Fruit fly (Drosophila melanogaster) whole organism, adult: ENCODE data around the gene Polr2A.

Experiments used
- CG11617 ChIP-seq: fragments of 200-800 bp; sonication (Bioruptor generic); optimal IDR thresholded peaks from 2 replicates; lab custom pipeline; 2017; ENCODE audit warnings: mild to moderate bottlenecking, missing biosample characterization, missing genetic modification reagents, missing genetic modification characterization
- CG12768 ChIP-seq: fragments of 200-800 bp; sonication (Bioruptor generic); optimal IDR thresholded peaks from 2 replicates; lab custom pipeline; 2017; ENCODE audit warnings: missing biosample characterization, missing genetic modification characterization, mild to moderate bottlenecking, moderate library complexity, missing genetic modification reagents
- CG14711 ChIP-seq: fragments of 200-800 bp; sonication (Bioruptor generic); optimal IDR thresholded peaks from 2 replicates; lab custom pipeline; 2018; ENCODE audit warnings: missing biosample characterization, mild to moderate bottlenecking, missing genetic modification characterization, moderate library complexity
- CG1620 ChIP-seq: fragments of 200-800 bp; sonication (Bioruptor generic); optimal IDR thresholded peaks from 2 replicates; lab custom pipeline; 2016; ENCODE audit warnings: missing biosample characterization, missing genetic modification characterization
- CG33017 ChIP-seq: fragments of 200-800 bp; sonication (Bioruptor generic); optimal IDR thresholded peaks from 2 replicates; lab custom pipeline; 2018; ENCODE audit warnings: missing biosample characterization, mild to moderate bottlenecking, missing genetic modification characterization, moderate library complexity
- CG5204 ChIP-seq: fragments of 200-800 bp; sonication (Bioruptor generic); optimal IDR thresholded peaks from 2 replicates; lab custom pipeline; 2016; ENCODE audit warnings: missing biosample characterization, missing genetic modification characterization
- CG7045 ChIP-seq: fragments of 200-800 bp; sonication (Bioruptor generic); optimal IDR thresholded peaks from 2 replicates; lab custom pipeline; 2017; ENCODE audit warnings: missing biosample characterization, mild to moderate bottlenecking, missing genetic modification characterization
- CG7101 ChIP-seq: fragments of 200-800 bp; sonication (Bioruptor generic); optimal IDR thresholded peaks from 2 replicates; lab custom pipeline; 2018; ENCODE audit warnings: missing biosample characterization, mild to moderate bottlenecking, missing genetic modification characterization, moderate library complexity
- Clk ChIP-seq: fragments of 200-800 bp; sonication (Bioruptor generic); optimal IDR thresholded peaks from 2 replicates; lab custom pipeline; 2017; ENCODE audit warnings: missing biosample characterization, missing genetic modification characterization
- Crg-1 ChIP-seq: fragments of 200-800 bp; sonication (Bioruptor generic); optimal IDR thresholded peaks from 2 replicates; lab custom pipeline; 2016; ENCODE audit warnings: missing biosample characterization, missing genetic modification characterization
- Hr96 ChIP-seq: fragments of 200-800 bp; sonication (Bioruptor generic); optimal IDR thresholded peaks from 2 replicates; lab custom pipeline; 2016; ENCODE audit warnings: missing biosample characterization, missing genetic modification characterization
- Mnt ChIP-seq: fragments of 200-800 bp; sonication (Bioruptor generic); optimal IDR thresholded peaks from 2 replicates; lab custom pipeline; 2016; ENCODE audit warnings: missing biosample characterization, mild to moderate bottlenecking, missing genetic modification characterization
- bab1 ChIP-seq: fragments of 200-800 bp; sonication (Bioruptor generic); optimal IDR thresholded peaks from 3 replicates; lab custom pipeline; 2019; ENCODE audit warnings: missing biosample characterization, mild to moderate bottlenecking, missing genetic modification characterization, moderate library complexity
- cic ChIP-seq: fragments of 200-800 bp; sonication (Bioruptor generic); optimal IDR thresholded peaks from 2 replicates; lab custom pipeline; 2017; ENCODE audit warnings: missing biosample characterization, mild to moderate bottlenecking, missing genetic modification characterization, moderate library complexity
- cnc ChIP-seq, 2 experiments: fragments of >200 bp; optimal IDR thresholded peaks; 2 replicates each; lab custom pipeline; 2017
- kay ChIP-seq: fragments of 200-800 bp; sonication (Bioruptor generic); peaks from one replicate; lab custom pipeline; 2016; ENCODE audit warnings: missing biosample characterization, missing genetic modification characterization, borderline replicate concordance
- ovo ChIP-seq: fragments of 200-800 bp; sonication (Bioruptor generic); optimal IDR thresholded peaks from 2 replicates; lab custom pipeline; 2016; ENCODE audit warnings: missing biosample characterization, missing genetic modification characterization
- pad ChIP-seq: fragments of 200-800 bp; sonication (Bioruptor generic); optimal IDR thresholded peaks from 3 replicates; lab custom pipeline; 2017; ENCODE audit warnings: missing biosample characterization, missing genetic modification characterization, mild to moderate bottlenecking, moderate library complexity, missing genetic modification reagents
- tj ChIP-seq: fragments of 200-800 bp; sonication (Bioruptor generic); optimal IDR thresholded peaks from 3 replicates; lab custom pipeline; 2017; ENCODE audit warnings: missing biosample characterization, mild to moderate bottlenecking, missing genetic modification characterization, moderate library complexity
- toe ChIP-seq: fragments of 200-800 bp; sonication (Bioruptor generic); optimal IDR thresholded peaks from 2 replicates; lab custom pipeline; 2016; ENCODE audit warnings: missing biosample characterization, missing genetic modification characterization

Polr2A gene

dm6 chrX:11559728-11560724 is 10.1 kb downstream of the Polr2A start:
- TF ChIP-seq CG12768 (GFP tag; lab: Kevin White, UChicago): peak; percentile 91
- peak; percentile 85 for TF ChIP-seq CG14711 (tag; lab: Kevin White, UChicago)
- peak; percentile 89 for TF ChIP-seq pad (GFP tag; lab: Kevin White, UChicago)
- TF ChIP-seq CG5204 (GFP tag; lab: Kevin White, UChicago): no peak
- peak; percentile 75 for TF ChIP-seq toe (GFP tag; lab: Kevin White, UChicago)
- peak; percentile 87 for TF ChIP-seq Crg-1 (GFP tag; lab: Kevin White, UChicago)
- TF ChIP-seq CG11617 (GFP tag; lab: Kevin White, UChicago): peak; percentile 99
- peak; percentile 79 for TF ChIP-seq Clk (GFP tag; lab: Kevin White, UChicago)
- peak; percentile 74 for TF ChIP-seq CG1620
- TF ChIP-seq CG7045 (GFP tag; lab: Kevin White, UChicago): peak; percentile 88
- peak; percentile 88 for TF ChIP-seq tj
- peak; percentile 91 for TF ChIP-seq CG33017 (tag; lab: Kevin White, UChicago)
- TF ChIP-seq kay (GFP tag; lab: Kevin White, UChicago): peak; percentile 95
- peak; percentile 80 for TF ChIP-seq cic
- TF ChIP-seq ovo (GFP tag; lab: Kevin White, UChicago): peak; percentile 82
- TF ChIP-seq Mnt (GFP tag; lab: Kevin White, UChicago): peak; percentile 66
- TF ChIP-seq CG7101 (tag; lab: Kevin White, UChicago): peak; percentile 96
- no peak for TF ChIP-seq cnc (optimal IDR thresholded peaks at IDR 0.05; lab: Kevin White, UChicago)
- TF ChIP-seq bab1 (GFP tag; lab: Kevin White, UChicago): peak; percentile 95
- TF ChIP-seq Hr96 (GFP tag; lab: Kevin White, UChicago): no peak

dm6 chrX:11558389-11558908 is 11.7 kb downstream of the Polr2A start, which contains the start of gene CG1572:
CG1572 (minus strand) TSS chrX:11558654.
- no peak for TF ChIP-seq pad (GFP tag; lab: Kevin White, UChicago)
- no peak for TF ChIP-seq Hr96 (GFP tag; lab: Kevin White, UChicago)
- peak; percentile 42 for TF ChIP-seq tj
- TF ChIP-seq ovo (GFP tag; lab: Kevin White, UChicago): no peak
- TF ChIP-seq CG1620: no peak
- no peak for TF ChIP-seq CG7045 (GFP tag; lab: Kevin White, UChicago)
- no peak for TF ChIP-seq CG12768 (GFP tag; lab: Kevin White, UChicago)
- no peak for TF ChIP-seq CG7101 (tag; lab: Kevin White, UChicago)
- no peak for TF ChIP-seq kay (GFP tag; lab: Kevin White, UChicago)
- TF ChIP-seq cnc (optimal IDR thresholded peaks at IDR 0.05; lab: Kevin White, UChicago): no peak
- peak; percentile 37 for TF ChIP-seq cic
- TF ChIP-seq bab1 (GFP tag; lab: Kevin White, UChicago): peak; percentile 16
- TF ChIP-seq Clk (GFP tag; lab: Kevin White, UChicago): no peak
- no peak for TF ChIP-seq CG5204 (GFP tag; lab: Kevin White, UChicago)
- no peak for TF ChIP-seq Crg-1 (GFP tag; lab: Kevin White, UChicago)
- TF ChIP-seq CG14711 (tag; lab: Kevin White, UChicago): no peak
- no peak for TF ChIP-seq toe (GFP tag; lab: Kevin White, UChicago)
- TF ChIP-seq Mnt (GFP tag; lab: Kevin White, UChicago): peak; percentile 77
- TF ChIP-seq CG33017 (tag; lab: Kevin White, UChicago): no peak
- TF ChIP-seq CG11617 (GFP tag; lab: Kevin White, UChicago): peak; percentile 18

- TF ChIP-seq toe (GFP tag; lab: Kevin White, UChicago) (no peak), CG7045 (GFP tag; lab: Kevin White, UChicago) (no peak), Clk (GFP tag; lab: Kevin White, UChicago) (no peak), Crg-1 (GFP tag; lab: Kevin White, UChicago) (no peak), CG7101 (tag; lab: Kevin White, UChicago) (no peak), CG1620 (no peak), bab1 (GFP tag; lab: Kevin White, UChicago) (no peak), CG5204 (GFP tag; lab: Kevin White, UChicago) (no peak), CG12768 (GFP tag; lab: Kevin White, UChicago) (no peak), Hr96 (GFP tag; lab: Kevin White, UChicago) (no peak), Mnt (GFP tag; lab: Kevin White, UChicago) (no peak), cic (no peak), CG33017 (tag; lab: Kevin White, UChicago) (no peak), kay (GFP tag; lab: Kevin White, UChicago) (no peak), CG14711 (tag; lab: Kevin White, UChicago) (no peak), cnc (optimal IDR thresholded peaks at IDR 0.05; lab: Kevin White, UChicago) (no peak), tj (no peak), ovo (GFP tag; lab: Kevin White, UChicago) (no peak)
Measured at dm6 chrX:11556774-11557173, 13.4 kb downstream of the Polr2A start.

dm6 chrX:11555070-11555469 is 15.1 kb downstream of the Polr2A start:
- TF ChIP-seq CG7045 (GFP tag; lab: Kevin White, UChicago) (no peak), bab1 (GFP tag; lab: Kevin White, UChicago) (peak; percentile 56), CG7101 (tag; lab: Kevin White, UChicago) (peak; percentile 51), CG33017 (tag; lab: Kevin White, UChicago) (peak; percentile 11), kay (GFP tag; lab: Kevin White, UChicago) (no peak), Hr96 (GFP tag; lab: Kevin White, UChicago) (no peak), Mnt (GFP tag; lab: Kevin White, UChicago) (no peak)
